Fruit fly (Drosophila melanogaster) whole organism, prepupa: Measurements from ENCODE around the gene CG42716.

Experiments
- Blimp-1 ChIP-seq: fragments of 200-800 bp; sonication (Bioruptor generic); optimal IDR thresholded peaks from 3 replicates; lab custom pipeline; 2017; ENCODE audit warnings: missing biosample characterization, missing genetic modification characterization, mild to moderate bottlenecking, moderate library complexity, missing genetic modification reagents
- CG10631 ChIP-seq: fragments of 200-800 bp; sonication (Bioruptor generic); optimal IDR thresholded peaks from 2 replicates; lab custom pipeline; 2016; ENCODE audit warnings: missing biosample characterization, missing genetic modification characterization
- CG10669 ChIP-seq: fragments of 200-800 bp; sonication (Bioruptor generic); optimal IDR thresholded peaks from 3 replicates; lab custom pipeline; 2018; ENCODE audit warnings: missing biosample characterization, mild to moderate bottlenecking, missing genetic modification characterization, moderate library complexity
- CG11294 ChIP-seq: fragments of 200-800 bp; sonication (Bioruptor generic); IDR thresholded peaks from 2 replicates; pipeline ENCODE4 v1.3.6; 2022; ENCODE audit warnings: missing biosample characterization, missing genetic modification characterization
- CG11762 ChIP-seq: fragments of 200-800 bp; sonication (Bioruptor generic); optimal IDR thresholded peaks from 3 replicates; lab custom pipeline; 2016; ENCODE audit warnings: missing biosample characterization, missing genetic modification characterization; ENCODE audit not compliant: insufficient read depth
- CG11902 ChIP-seq: fragments of 200-800 bp; sonication (Bioruptor generic); optimal IDR thresholded peaks from 3 replicates; lab custom pipeline; 2016; ENCODE audit warnings: missing biosample characterization, missing genetic modification characterization
- CG15336 ChIP-seq: fragments of 200-800 bp; sonication (Bioruptor generic); IDR thresholded peaks from 2 replicates; pipeline ENCODE4 v1.3.6; 2022; ENCODE audit warnings: missing biosample characterization, missing genetic modification characterization
- CG1621 ChIP-seq: fragments of 200-800 bp; sonication (Bioruptor generic); optimal IDR thresholded peaks from 3 replicates; lab custom pipeline; 2018; ENCODE audit warnings: missing biosample characterization, mild to moderate bottlenecking, missing genetic modification characterization
- CG16779 ChIP-seq: fragments of 200-800 bp; sonication (Bioruptor generic); optimal IDR thresholded peaks from 3 replicates; lab custom pipeline; 2017; ENCODE audit warnings: missing biosample characterization, mild to moderate bottlenecking, missing genetic modification characterization
- CG3032 ChIP-seq: fragments of 200-800 bp; optimal IDR thresholded peaks from 2 replicates; lab custom pipeline; 2019; ENCODE audit warnings: missing biosample characterization, mild to moderate bottlenecking, missing genetic modification characterization, moderate library complexity
- CG31627 ChIP-seq: fragments of 200-800 bp; sonication (Bioruptor generic); optimal IDR thresholded peaks from 3 replicates; lab custom pipeline; 2016; ENCODE audit warnings: missing biosample characterization, missing genetic modification characterization
- CG34406 ChIP-seq: fragments of 200-800 bp; sonication (Bioruptor generic); optimal IDR thresholded peaks from 3 replicates; lab custom pipeline; 2016; ENCODE audit warnings: missing biosample characterization, missing genetic modification characterization
- CG3919 ChIP-seq: fragments of 200-800 bp; sonication (Bioruptor generic); optimal IDR thresholded peaks from 3 replicates; lab custom pipeline; 2016; ENCODE audit warnings: missing biosample characterization, missing genetic modification characterization
- CG4318 ChIP-seq: fragments of 200-800 bp; sonication (Bioruptor generic); optimal IDR thresholded peaks from 3 replicates; lab custom pipeline; 2017; ENCODE audit warnings: missing biosample characterization, mild to moderate bottlenecking, missing genetic modification characterization
- CG6163 ChIP-seq: fragments of 200-800 bp; sonication (Bioruptor generic); IDR thresholded peaks from 3 replicates; pipeline ENCODE4 v1.3.6; 2022; ENCODE audit warnings: missing biosample characterization, missing genetic modification characterization
- CG6792 ChIP-seq: fragments of 200-800 bp; sonication (Bioruptor generic); optimal IDR thresholded peaks from 3 replicates; lab custom pipeline; 2016; ENCODE audit warnings: missing biosample characterization, missing genetic modification characterization
- CG6808 ChIP-seq: fragments of 200-800 bp; sonication (Bioruptor generic); optimal IDR thresholded peaks from 3 replicates; lab custom pipeline; 2017; ENCODE audit warnings: missing biosample characterization, missing genetic modification characterization, mild to moderate bottlenecking, moderate library complexity, missing genetic modification reagents
- CG7368 ChIP-seq: fragments of 200-800 bp; sonication (Bioruptor generic); optimal IDR thresholded peaks from 3 replicates; lab custom pipeline; 2016; ENCODE audit warnings: missing biosample characterization, missing genetic modification characterization
- CG8119 ChIP-seq: fragments of 200-800 bp; sonication (Bioruptor generic); IDR thresholded peaks from 3 replicates; pipeline ENCODE4 v1.3.6; 2022; ENCODE audit warnings: missing biosample characterization, missing genetic modification characterization
- CG8319 ChIP-seq: fragments of 200-800 bp; sonication (Bioruptor generic); optimal IDR thresholded peaks from 3 replicates; lab custom pipeline; 2016; ENCODE audit warnings: missing biosample characterization, missing genetic modification characterization
- CG9139 ChIP-seq: fragments of 200-800 bp; sonication (Bioruptor generic); optimal IDR thresholded peaks from 3 replicates; lab custom pipeline; 2017; ENCODE audit warnings: missing biosample characterization, mild to moderate bottlenecking, missing genetic modification characterization
- Eip75B ChIP-seq: fragments of 200-800 bp; sonication (Bioruptor generic); optimal IDR thresholded peaks from 3 replicates; lab custom pipeline; 2016; ENCODE audit warnings: missing biosample characterization, missing genetic modification characterization
- Eip78C ChIP-seq: fragments of 200-800 bp; sonication (Bioruptor generic); peaks from one replicate; lab custom pipeline; 2016; ENCODE audit warnings: missing biosample characterization, missing genetic modification characterization
- Eip93F ChIP-seq: fragments of 200-800 bp; sonication (Bioruptor generic); optimal IDR thresholded peaks from 2 replicates; lab custom pipeline; 2016; ENCODE audit warnings: missing biosample characterization, mild to moderate bottlenecking, missing genetic modification characterization
- Ets96B ChIP-seq: fragments of 200-800 bp; optimal IDR thresholded peaks from 2 replicates; lab custom pipeline; 2019; ENCODE audit warnings: missing biosample characterization, mild to moderate bottlenecking, missing genetic modification characterization, moderate library complexity
- Hr38 ChIP-seq: sonication (Bioruptor generic); optimal IDR thresholded peaks from 2 replicates; lab custom pipeline; 2016; ENCODE audit warnings: missing biosample characterization, missing genetic modification characterization
- Hr39 ChIP-seq: fragments of 200-800 bp; sonication (Bioruptor generic); optimal IDR thresholded peaks from 2 replicates; lab custom pipeline; 2016; ENCODE audit warnings: missing biosample characterization, missing genetic modification characterization
- Lpt ChIP-seq: fragments of 200-800 bp; sonication (Bioruptor generic); optimal IDR thresholded peaks from 3 replicates; lab custom pipeline; 2016; ENCODE audit warnings: missing biosample characterization, missing genetic modification characterization
- Met ChIP-seq: fragments of 200-800 bp; sonication (Bioruptor generic); optimal IDR thresholded peaks from 3 replicates; lab custom pipeline; 2016; ENCODE audit warnings: missing biosample characterization, missing genetic modification characterization
- OdsH ChIP-seq: fragments of 200-800 bp; sonication (Bioruptor generic); optimal IDR thresholded peaks from 3 replicates; lab custom pipeline; 2016; ENCODE audit warnings: missing biosample characterization, missing genetic modification characterization
- Smox ChIP-seq: fragments of 200-800 bp; sonication (Bioruptor generic); optimal IDR thresholded peaks from 3 replicates; lab custom pipeline; 2016; ENCODE audit warnings: missing biosample characterization, missing genetic modification characterization
- Sox102F ChIP-seq: fragments of 200-800 bp; sonication (Bioruptor generic); optimal IDR thresholded peaks from 2 replicates; lab custom pipeline; 2016; ENCODE audit warnings: missing biosample characterization, mild to moderate bottlenecking, missing genetic modification characterization
- Sox14 ChIP-seq: fragments of 200-800 bp; sonication (Bioruptor generic); optimal IDR thresholded peaks from 3 replicates; lab custom pipeline; 2016; ENCODE audit warnings: missing biosample characterization, missing genetic modification characterization
- achi ChIP-seq: fragments of 200-800 bp; sonication (Bioruptor generic); optimal IDR thresholded peaks from 3 replicates; lab custom pipeline; 2016; ENCODE audit warnings: missing biosample characterization, missing genetic modification characterization
- cyc ChIP-seq: fragments of 200-800 bp; sonication (Bioruptor generic); optimal IDR thresholded peaks from 3 replicates; lab custom pipeline; 2016; ENCODE audit warnings: missing biosample characterization, missing genetic modification characterization
- dac ChIP-seq: fragments of 200-800 bp; sonication (Bioruptor generic); optimal IDR thresholded peaks from 2 replicates; lab custom pipeline; 2017; ENCODE audit warnings: missing biosample characterization, mild to moderate bottlenecking, missing genetic modification characterization
- eg ChIP-seq: fragments of 200-800 bp; sonication (Bioruptor generic); IDR thresholded peaks from 3 replicates; pipeline ENCODE4 v1.3.6; 2022; ENCODE audit warnings: missing biosample characterization, missing genetic modification characterization
- esn ChIP-seq: fragments of 200-800 bp; sonication (Bioruptor generic); optimal IDR thresholded peaks from 2 replicates; lab custom pipeline; 2016; ENCODE audit warnings: missing biosample characterization, mild to moderate bottlenecking, missing genetic modification characterization, moderate library complexity
- fd85E ChIP-seq: fragments of 200-800 bp; sonication (Bioruptor generic); optimal IDR thresholded peaks from 3 replicates; lab custom pipeline; 2016; ENCODE audit warnings: missing biosample characterization, missing genetic modification characterization
- fkh ChIP-seq: fragments of 200-800 bp; sonication (Bioruptor generic); optimal IDR thresholded peaks from 3 replicates; lab custom pipeline; 2017; ENCODE audit warnings: missing biosample characterization, mild to moderate bottlenecking, missing genetic modification characterization, moderate library complexity
- salr ChIP-seq, 2 experiments: fragments of 200-800 bp; sonication (Bioruptor generic); optimal IDR thresholded peaks; 3 replicates each; lab custom pipeline; 2016 to 2018; ENCODE audit warnings: missing biosample characterization in 2 of 2, missing genetic modification characterization in 2 of 2, mild to moderate bottlenecking in 1 of 2
- spab ChIP-seq: fragments of 200-800 bp; sonication (Bioruptor generic); optimal IDR thresholded peaks from 2 replicates; lab custom pipeline; 2017; ENCODE audit warnings: missing biosample characterization, mild to moderate bottlenecking, missing genetic modification characterization, missing genetic modification reagents
- ss ChIP-seq, 2 experiments: fragments of 200-800 bp; sonication (Bioruptor generic); optimal IDR thresholded peaks; 2 replicates in 1 of 2; 3 replicates in 1 of 2; lab custom pipeline; 2017 to 2018; ENCODE audit warnings: mild to moderate bottlenecking in 2 of 2, missing biosample characterization in 2 of 2, missing genetic modification characterization in 2 of 2, moderate library complexity in 1 of 2
- vri ChIP-seq: fragments of 200-800 bp; sonication (Bioruptor generic); optimal IDR thresholded peaks from 3 replicates; lab custom pipeline; 2016; ENCODE audit warnings: missing biosample characterization, mild to moderate bottlenecking, missing genetic modification characterization

Gene CG42716

DNA sequence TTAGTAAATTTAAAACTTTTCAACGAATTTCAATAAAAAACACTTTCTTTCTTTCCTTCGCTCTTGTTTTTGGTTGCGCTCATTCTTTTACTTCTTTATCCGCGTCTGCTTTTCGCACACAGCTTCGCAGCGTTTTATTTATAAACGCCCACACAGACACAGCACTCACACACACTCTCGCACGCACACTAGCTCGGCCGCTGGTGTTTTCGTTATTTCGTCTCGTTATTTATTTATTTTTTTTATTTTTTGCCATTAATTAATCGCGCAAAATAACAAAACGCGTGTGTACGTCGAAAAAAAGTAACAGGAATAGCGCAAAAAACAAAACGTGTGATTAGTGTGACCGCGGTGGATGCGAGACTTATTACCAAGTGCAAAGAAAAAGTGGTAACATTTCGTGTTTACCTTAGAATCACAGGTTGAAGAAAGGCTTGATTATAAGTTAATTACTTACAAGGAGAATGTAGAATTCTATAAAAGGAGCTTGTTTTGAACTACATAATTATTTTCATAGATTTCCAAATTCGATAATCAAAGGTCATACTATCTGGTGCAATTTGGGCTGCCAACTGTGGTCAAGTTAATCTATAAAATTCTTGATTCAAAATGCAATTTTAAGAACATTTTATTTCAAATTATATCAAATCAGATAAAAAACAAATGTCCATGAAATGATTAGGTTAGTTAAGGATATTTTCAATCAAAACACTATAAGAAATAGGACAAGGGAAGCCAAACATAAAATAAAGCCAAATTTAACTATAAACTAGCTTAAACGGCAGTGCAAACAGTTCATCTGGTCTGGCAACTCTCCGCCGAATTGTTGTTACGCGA lies 29.0 kb upstream of the CG42716 start, which contains the start of the genes hzg and mRpS31 (continued):
- TF ChIP-seq vri (GFP tag; lab: Kevin White, UChicago), result peak; percentile 70
- no peak for TF ChIP-seq Hr38 (GFP tag; lab: Kevin White, UChicago)
- TF ChIP-seq eg, result peak; percentile 83
- peak; percentile 74; the same call in 2 of the 3 replicates for TF ChIP-seq CG8119
- peak; percentile 61 for TF ChIP-seq Sox14 (GFP tag; lab: Kevin White, UChicago)
- peak; percentile 36 for TF ChIP-seq Ets96B (tag; lab: Kevin White, UChicago)
- TF ChIP-seq CG34406, result peak; percentile 3
- TF ChIP-seq CG10631, result peak; percentile 64
- TF ChIP-seq Lpt, result no peak
- peak; percentile 70 to 85 for TF ChIP-seq ss (GFP tag; optimal IDR thresholded peaks at IDR 0.05; lab: Kevin White, UChicago)
- TF ChIP-seq OdsH (GFP tag; lab: Kevin White, UChicago), result peak; percentile 16
- peak; percentile 17 for TF ChIP-seq CG6792
- peak; percentile 58 for TF ChIP-seq spab
- peak; percentile 89 for TF ChIP-seq Eip78C
- no peak for TF ChIP-seq CG8319 (GFP tag; lab: Kevin White, UChicago)
- peak; percentile 75 for TF ChIP-seq CG9139 (GFP tag; lab: Kevin White, UChicago)
- TF ChIP-seq CG6808, result peak; percentile 75
- TF ChIP-seq Eip93F (GFP tag; lab: Kevin White, UChicago), result no peak
- peak; percentile 53 for TF ChIP-seq CG10669
- no peak for TF ChIP-seq CG11294
- TF ChIP-seq fd85E (GFP tag; lab: Kevin White, UChicago), result no peak
- TF ChIP-seq dac, result peak; percentile 37
- peak; percentile 83 for TF ChIP-seq CG6163
- TF ChIP-seq CG16779 (tag; lab: Kevin White, UChicago), result peak; percentile 93
- TF ChIP-seq CG3032, result peak; percentile 43
- TF ChIP-seq CG1621 (tag; lab: Kevin White, UChicago), result peak; percentile 80
- peak; percentile 50 to 68 for TF ChIP-seq salr (GFP tag; optimal IDR thresholded peaks at IDR 0.05; lab: Kevin White, UChicago)
- peak; percentile 65 for TF ChIP-seq Sox102F
- TF ChIP-seq CG11762, result no peak
- peak; percentile 53 for TF ChIP-seq fkh (GFP tag; lab: Kevin White, UChicago)

DNA sequence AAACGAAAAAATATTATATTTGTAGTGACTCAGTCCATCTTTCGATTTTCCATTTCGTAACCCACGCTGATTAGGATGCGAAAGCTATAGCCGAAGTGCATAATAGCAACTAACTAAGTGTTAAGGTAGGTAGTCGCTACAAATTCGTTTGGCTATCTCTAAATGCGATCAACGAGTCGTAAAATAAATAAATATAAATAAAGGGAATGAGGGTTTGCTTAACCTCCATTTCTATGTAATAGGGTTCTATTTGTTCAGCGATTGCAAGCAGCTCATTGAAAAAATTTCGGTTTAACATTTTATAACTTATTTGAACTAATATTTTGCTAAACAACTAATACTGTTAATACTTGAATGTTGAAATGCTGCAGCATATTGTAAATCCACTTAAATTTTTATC lies 23.4 kb upstream of the CG42716 start:
- peak; percentile 11 for TF ChIP-seq fkh (GFP tag; lab: Kevin White, UChicago)
- TF ChIP-seq Hr39 (GFP tag; lab: Kevin White, UChicago), result no peak
- no peak for TF ChIP-seq CG7368

DNA sequence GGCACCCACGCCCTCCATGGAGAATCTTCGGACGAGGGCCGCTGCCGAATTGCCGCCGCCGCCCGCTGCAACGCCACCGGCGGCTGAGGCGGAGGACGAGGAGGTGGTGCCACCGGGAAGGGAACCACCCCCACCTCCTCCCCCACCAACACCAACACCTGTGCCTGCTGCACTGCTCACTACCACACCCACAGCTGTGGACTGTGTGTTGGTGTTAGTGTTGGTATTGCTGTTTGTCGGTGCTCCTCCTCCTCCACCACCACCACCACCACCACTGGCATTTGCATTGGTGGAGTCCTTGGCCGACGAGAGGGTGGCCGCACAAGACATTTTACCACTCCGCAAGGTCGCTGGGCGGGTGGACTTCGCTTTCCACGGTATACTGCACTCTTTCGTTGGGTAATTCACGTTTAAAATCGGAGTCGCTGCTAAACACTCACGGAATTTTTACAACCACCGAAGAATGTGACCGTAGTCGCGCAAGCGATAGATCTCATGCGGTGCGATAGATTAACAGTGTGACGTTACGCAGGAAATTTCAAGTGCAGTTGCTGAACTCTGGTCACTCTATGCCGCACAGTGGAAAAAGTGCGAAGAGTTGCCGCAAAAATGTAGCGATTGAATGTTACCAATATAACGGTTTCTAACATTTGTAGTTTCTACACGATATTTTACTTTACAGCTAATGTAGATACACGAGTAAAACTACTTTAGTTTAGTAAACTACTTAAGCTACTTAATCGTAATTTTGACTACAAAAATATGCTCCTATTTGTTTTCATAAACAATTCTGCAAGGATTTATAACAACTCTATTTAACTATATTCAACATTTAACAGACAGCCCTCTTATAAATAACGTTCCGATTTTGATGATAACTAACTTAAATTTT lies 22.0 kb upstream of the CG42716 start, which contains the start of gene mib1:
mib1 (minus strand) TSS at position 494 of the 892 bp plus-strand sequence.
- TF ChIP-seq CG10631 (no peak), Smox (no peak), achi (GFP tag; lab: Kevin White, UChicago) (no peak), CG3919 (peak; percentile 53), CG7368 (peak; percentile 44), CG6792 (no peak), CG11902 (GFP tag; lab: Kevin White, UChicago) (no peak), Blimp-1 (GFP tag; lab: Kevin White, UChicago) (peak; percentile 37), cyc (GFP tag; lab: Kevin White, UChicago) (peak; percentile 41), CG10669 (no peak), fkh (GFP tag; lab: Kevin White, UChicago) (peak; percentile 24), CG31627 (no peak), CG6808 (peak; percentile 66), Sox14 (GFP tag; lab: Kevin White, UChicago) (no peak), CG9139 (GFP tag; lab: Kevin White, UChicago) (peak; percentile 39), CG4318 (no peak), Eip75B (no peak), ss (GFP tag; optimal IDR thresholded peaks at IDR 0.05; lab: Kevin White, UChicago) (peak; percentile 66 to 81), Met (no peak), CG11762 (no peak), CG6163 (peak; percentile 48), esn (no peak), Hr39 (GFP tag; lab: Kevin White, UChicago) (no peak), CG8319 (GFP tag; lab: Kevin White, UChicago) (peak; percentile 36), Ets96B (tag; lab: Kevin White, UChicago) (no peak), CG15336 (GFP tag; lab: Robert Waterston, UW) (0 out of 2 replicates have a peak, but pooled peaks have one; percentile 19)
